Fruit fly (Drosophila melanogaster) whole organism, pupa: ENCODE measurements around the gene Cp7Fc.
A peak's percentile ranks its signal among the peaks of the same experiment; 100 is the strongest.

Experiments used
- CG10348 ChIP-seq: fragments of 200-800 bp; sonication (Bioruptor generic); IDR thresholded peaks from 2 replicates; pipeline ENCODE4 v1.3.6; 2022; ENCODE audit warnings: missing biosample characterization, missing genetic modification characterization
- CG12605 ChIP-seq: fragments of 200-800 bp; sonication (Bioruptor generic); IDR thresholded peaks from 2 replicates; pipeline ENCODE4 v1.3.6; 2022; ENCODE audit warnings: missing biosample characterization, missing genetic modification characterization
- CG13204 ChIP-seq: fragments of 200-800 bp; sonication (Bioruptor generic); optimal IDR thresholded peaks from 2 replicates; lab custom pipeline; 2018; ENCODE audit warnings: missing biosample characterization, mild to moderate bottlenecking, missing genetic modification characterization, moderate library complexity
- CG14655 ChIP-seq: fragments of 200-800 bp; sonication (Bioruptor generic); optimal IDR thresholded peaks from 3 replicates; lab custom pipeline; 2017; ENCODE audit warnings: mild to moderate bottlenecking, missing biosample characterization, missing genetic modification reagents, missing genetic modification characterization
- CG15710 ChIP-seq: fragments of 200-800 bp; sonication (Bioruptor generic); optimal IDR thresholded peaks from 2 replicates; lab custom pipeline; 2018; ENCODE audit warnings: missing biosample characterization, mild to moderate bottlenecking, missing genetic modification characterization, moderate library complexity
- CG17806 ChIP-seq: fragments of 200-800 bp; sonication (Bioruptor generic); optimal IDR thresholded peaks from 2 replicates; lab custom pipeline; 2018; ENCODE audit warnings: missing biosample characterization, mild to moderate bottlenecking, missing genetic modification characterization, moderate library complexity
- CG32121 ChIP-seq: fragments of 200-800 bp; sonication (Bioruptor generic); IDR thresholded peaks from 2 replicates; pipeline ENCODE4 v1.3.6; 2022; ENCODE audit warnings: missing biosample characterization, missing genetic modification characterization
- CG34367 ChIP-seq: fragments of 200-800 bp; sonication (Bioruptor generic); optimal IDR thresholded peaks from 2 replicates; lab custom pipeline; 2018; ENCODE audit warnings: missing biosample characterization, mild to moderate bottlenecking, missing genetic modification characterization
- CG4496 ChIP-seq: fragments of 200-800 bp; sonication (Bioruptor generic); IDR thresholded peaks from 3 replicates; pipeline ENCODE4 v1.3.6; 2022; ENCODE audit warnings: missing biosample characterization, missing genetic modification characterization
- CG8159 ChIP-seq: fragments of 200-800 bp; sonication (Bioruptor generic); optimal IDR thresholded peaks from 3 replicates; lab custom pipeline; 2018; ENCODE audit warnings: missing biosample characterization, mild to moderate bottlenecking, missing genetic modification characterization, moderate library complexity
- CG8301 ChIP-seq: fragments of 200-800 bp; sonication (Bioruptor generic); optimal IDR thresholded peaks from 2 replicates; lab custom pipeline; 2018; ENCODE audit warnings: missing biosample characterization, mild to moderate bottlenecking, missing genetic modification characterization
- CG9948 ChIP-seq: fragments of 200-800 bp; sonication (Bioruptor generic); optimal IDR thresholded peaks from 2 replicates; lab custom pipeline; 2018; ENCODE audit warnings: missing biosample characterization, mild to moderate bottlenecking, missing genetic modification characterization, moderate library complexity
- D1 ChIP-seq: fragments of 200-800 bp; sonication (Bioruptor generic); optimal IDR thresholded peaks from 2 replicates; lab custom pipeline; 2018; ENCODE audit warnings: missing biosample characterization, mild to moderate bottlenecking, missing genetic modification characterization, moderate library complexity
- EcR ChIP-seq: fragments of 200-800 bp; sonication (Bioruptor generic); optimal IDR thresholded peaks from 3 replicates; lab custom pipeline; 2019; ENCODE audit warnings: missing biosample characterization, missing genetic modification characterization, mild to moderate bottlenecking, moderate library complexity, missing genetic modification reagents
- Ets98B ChIP-seq: fragments of 200-800 bp; sonication (Bioruptor generic); IDR thresholded peaks from 2 replicates; pipeline ENCODE4 v1.3.6; 2022; ENCODE audit warnings: missing biosample characterization, missing genetic modification characterization
- Pif1A ChIP-seq: fragments of 200-800 bp; sonication (Bioruptor generic); optimal IDR thresholded peaks from 3 replicates; lab custom pipeline; 2016; ENCODE audit warnings: missing biosample characterization, missing genetic modification characterization
- Pif1B ChIP-seq: fragments of 200-800 bp; sonication (Bioruptor generic); optimal IDR thresholded peaks from 3 replicates; lab custom pipeline; 2016; ENCODE audit warnings: missing biosample characterization, missing genetic modification characterization
- Snoo ChIP-seq: fragments of 200-800 bp; sonication (Bioruptor generic); optimal IDR thresholded peaks from 3 replicates; lab custom pipeline; 2017; ENCODE audit warnings: missing biosample characterization, mild to moderate bottlenecking, missing genetic modification characterization, inconsistent platforms
- fd96Ca ChIP-seq: fragments of 200-800 bp; sonication (Bioruptor generic); IDR thresholded peaks from 3 replicates; pipeline ENCODE4 v1.3.6; 2022; ENCODE audit warnings: missing biosample characterization, missing genetic modification characterization
- gl ChIP-seq: fragments of 200-800 bp; sonication (Bioruptor generic); optimal IDR thresholded peaks from 2 replicates; lab custom pipeline; 2018; ENCODE audit warnings: missing biosample characterization, mild to moderate bottlenecking, missing genetic modification characterization
- rn ChIP-seq: fragments of 200-800 bp; sonication (Bioruptor generic); IDR thresholded peaks from 2 replicates; pipeline ENCODE4 v1.3.6; 2022; ENCODE audit warnings: missing biosample characterization, missing genetic modification characterization

The Cp7Fc gene

dm6 chrX:8442912-8443311 is 34.0 kb upstream of the Cp7Fc start:
- TF ChIP-seq gl (no peak), CG4496 (GFP tag; lab: Robert Waterston, UW) (no peak), CG12605 (GFP tag; lab: Robert Waterston, UW) (no peak), CG8159 (tag; lab: Kevin White, UChicago) (no peak), CG14655 (GFP tag; lab: Kevin White, UChicago) (no peak), CG13204 (GFP tag; lab: Kevin White, UChicago) (no peak), CG8301 (tag; lab: Kevin White, UChicago) (no peak), CG9948 (tag; lab: Kevin White, UChicago) (no peak), CG15710 (tag; lab: Kevin White, UChicago) (no peak), Ets98B (GFP tag; lab: Robert Waterston, UW) (no peak), Pif1A (no peak), rn (GFP tag; lab: Robert Waterston, UW) (no peak), fd96Ca (GFP tag; lab: Robert Waterston, UW) (no peak), EcR (no peak), Snoo (tag; lab: Kevin White, UChicago) (no peak), CG34367 (tag; lab: Kevin White, UChicago) (no peak), CG10348 (GFP tag; lab: Robert Waterston, UW) (no peak), D1 (tag; lab: Kevin White, UChicago) (no peak)
- TF ChIP-seq, all 21 proteins: peak for 0

DNA sequence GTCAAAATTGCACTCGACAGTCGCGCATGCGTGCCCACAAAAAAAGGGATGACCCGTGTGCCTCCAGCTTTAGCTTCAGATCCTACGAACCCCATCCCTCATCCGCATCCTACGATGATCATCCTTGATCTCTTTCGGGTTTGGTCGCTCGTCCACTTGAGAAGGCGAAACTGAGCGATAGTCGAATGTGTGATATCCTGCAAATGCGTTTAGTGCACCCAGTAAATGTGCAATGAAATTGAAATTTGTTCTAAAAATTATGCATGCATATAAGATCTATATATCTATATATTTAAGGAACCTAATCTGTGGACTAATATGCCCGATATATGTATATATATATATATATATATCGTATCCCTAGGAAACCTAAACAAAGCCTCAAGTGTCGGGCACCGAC is 32.6 kb upstream of the Cp7Fc start:
- TF ChIP-seq rn (GFP tag; lab: Robert Waterston, UW) (no peak), CG8301 (tag; lab: Kevin White, UChicago) (no peak), CG8159 (tag; lab: Kevin White, UChicago) (no peak), CG13204 (GFP tag; lab: Kevin White, UChicago) (no peak), EcR (no peak), Pif1B (GFP tag; lab: Kevin White, UChicago) (no peak), CG10348 (GFP tag; lab: Robert Waterston, UW) (no peak), CG34367 (tag; lab: Kevin White, UChicago) (no peak), Pif1A (no peak), CG9948 (tag; lab: Kevin White, UChicago) (no peak), CG4496 (GFP tag; lab: Robert Waterston, UW) (no peak), CG12605 (GFP tag; lab: Robert Waterston, UW) (no peak), Ets98B (GFP tag; lab: Robert Waterston, UW) (no peak), Snoo (tag; lab: Kevin White, UChicago) (no peak)
- TF ChIP-seq, all 21 proteins: peak for 0

- no peak for TF ChIP-seq CG14655 (GFP tag; lab: Kevin White, UChicago)
- peak; percentile 33 for TF ChIP-seq CG8159 (tag; lab: Kevin White, UChicago)
- TF ChIP-seq CG32121 (GFP tag; lab: Robert Waterston, UW) = no peak
- TF ChIP-seq fd96Ca (GFP tag; lab: Robert Waterston, UW) = no peak
Measured at dm6 chrX:8444883-8445572, 31.9 kb upstream of the Cp7Fc start.

DNA sequence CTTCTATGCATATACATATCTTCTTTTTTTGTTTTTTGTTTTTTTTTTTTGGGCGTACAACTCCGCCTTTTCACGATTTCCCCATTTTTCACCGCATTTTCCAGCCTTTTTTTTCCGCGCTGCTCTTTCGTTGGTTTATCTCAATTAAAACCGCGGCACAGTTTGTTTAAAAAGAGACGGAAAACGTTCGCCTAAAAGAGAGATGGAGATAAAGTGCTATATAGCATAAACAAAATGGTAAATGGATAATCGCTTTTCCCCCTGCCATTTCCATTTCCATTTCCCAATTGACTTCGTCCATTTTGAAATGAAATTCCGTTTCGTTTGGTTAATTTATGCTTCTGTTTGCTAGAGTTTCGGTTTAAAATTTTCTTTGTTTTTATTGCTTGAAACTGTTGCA is 29.8 kb upstream of the Cp7Fc start:
- TF ChIP-seq CG12605 (GFP tag; lab: Robert Waterston, UW) (no peak), Ets98B (GFP tag; lab: Robert Waterston, UW) (no peak), CG13204 (GFP tag; lab: Kevin White, UChicago) (no peak), CG17806 (tag; lab: Kevin White, UChicago) (no peak), fd96Ca (GFP tag; lab: Robert Waterston, UW) (no peak), CG32121 (GFP tag; lab: Robert Waterston, UW) (no peak), CG10348 (GFP tag; lab: Robert Waterston, UW) (no peak), Snoo (tag; lab: Kevin White, UChicago) (no peak), rn (GFP tag; lab: Robert Waterston, UW) (no peak), EcR (no peak), CG9948 (tag; lab: Kevin White, UChicago) (no peak), Pif1B (GFP tag; lab: Kevin White, UChicago) (no peak), D1 (tag; lab: Kevin White, UChicago) (no peak), CG15710 (tag; lab: Kevin White, UChicago) (no peak), CG4496 (GFP tag; lab: Robert Waterston, UW) (no peak), Pif1A (no peak)

DNA sequence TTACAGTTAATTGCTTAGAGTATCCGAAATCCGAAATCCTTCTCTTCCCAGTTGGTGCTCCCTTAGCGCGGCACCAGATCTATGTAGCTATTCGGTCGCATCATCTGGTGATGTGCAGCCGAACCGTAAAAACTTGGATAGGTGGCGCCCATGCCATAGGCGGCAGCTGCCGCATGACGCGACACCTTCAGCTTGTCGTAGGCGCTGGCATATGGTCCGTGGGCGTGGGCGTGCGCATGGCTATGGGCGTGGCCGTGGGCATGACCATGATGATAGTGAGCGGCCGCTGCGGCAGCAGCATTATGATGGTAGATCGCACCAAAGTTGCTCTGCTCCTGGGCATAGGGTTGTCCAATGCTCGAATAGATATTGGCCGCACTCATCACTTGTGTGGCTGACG is 28.7 kb upstream of the Cp7Fc start:
- no peak for TF ChIP-seq gl

dm6 chrX:8450214-8450904 is 26.6 kb upstream of the Cp7Fc start:
- no peak for TF ChIP-seq CG8159 (tag; lab: Kevin White, UChicago)
- TF ChIP-seq CG14655 (GFP tag; lab: Kevin White, UChicago) = no peak
- TF ChIP-seq Pif1A = no peak
- no peak for TF ChIP-seq CG10348 (GFP tag; lab: Robert Waterston, UW)
- TF ChIP-seq CG34367 (tag; lab: Kevin White, UChicago) = no peak
- no peak for TF ChIP-seq Pif1B (GFP tag; lab: Kevin White, UChicago)
- TF ChIP-seq CG8301 (tag; lab: Kevin White, UChicago) = no peak
- TF ChIP-seq EcR = no peak
- no peak for TF ChIP-seq gl
- no peak for TF ChIP-seq CG9948 (tag; lab: Kevin White, UChicago)
- no peak for TF ChIP-seq rn (GFP tag; lab: Robert Waterston, UW)
- TF ChIP-seq CG17806 (tag; lab: Kevin White, UChicago) = no peak
- TF ChIP-seq CG12605 (GFP tag; lab: Robert Waterston, UW) = no peak
- TF ChIP-seq CG32121 (GFP tag; lab: Robert Waterston, UW) = no peak
- no peak for TF ChIP-seq Ets98B (GFP tag; lab: Robert Waterston, UW)
- no peak for TF ChIP-seq D1 (tag; lab: Kevin White, UChicago)
- TF ChIP-seq, all 21 proteins: peak for 0
